Worm (Caenorhabditis elegans) whole organism, L2 larva: ENCODE results near the gene srh-199.

Experiments used
- ama-1 ChIP-seq: fragments of 150-350 bp; optimal IDR thresholded peaks from 2 replicates; lab custom pipeline; 2018; ENCODE audit warnings: inconsistent platforms
- elt-1 ChIP-seq: fragments of 150-350 bp; optimal IDR thresholded peaks from 2 replicates; lab custom pipeline; 2014; ENCODE audit warnings: missing biosample characterization, missing genetic modification characterization
- lin-39 ChIP-seq: fragments of 150-350 bp; optimal IDR thresholded peaks from 2 replicates; lab custom pipeline; 2014; ENCODE audit warnings: missing biosample characterization, missing genetic modification reagents, missing genetic modification characterization
- mab-5 ChIP-seq: fragments of 150-350 bp; optimal IDR thresholded peaks from 2 replicates; lab custom pipeline; 2014; ENCODE audit warnings: missing biosample characterization, missing genetic modification characterization
- mdl-1 ChIP-seq, 2 experiments: fragments of 150-350 bp in 1 of 2; sonication (generic microtip) in 1 of 2; optimal IDR thresholded peaks; 2 replicates each; lab custom pipeline; 2017; ENCODE audit warnings: missing biosample characterization in 2 of 2, missing genetic modification characterization in 2 of 2
- nhr-12 ChIP-seq: fragments of 150-350 bp; optimal IDR thresholded peaks from 2 replicates; lab custom pipeline; 2014; ENCODE audit warnings: missing biosample characterization, missing genetic modification characterization
- nhr-77 ChIP-seq: fragments of 150-350 bp; optimal IDR thresholded peaks from 2 replicates; lab custom pipeline; 2014; ENCODE audit warnings: missing biosample characterization, missing genetic modification characterization
- peb-1 ChIP-seq: fragments of 150-350 bp; optimal IDR thresholded peaks from 2 replicates; lab custom pipeline; 2014; ENCODE audit warnings: missing biosample characterization, missing genetic modification characterization
- skn-1 ChIP-seq: sonication (generic microtip); optimal IDR thresholded peaks from 2 replicates; lab custom pipeline; 2017; ENCODE audit warnings: missing biosample characterization, missing genetic modification characterization
- snpc-4 ChIP-seq: fragments of 150-350 bp; optimal IDR thresholded peaks from 2 replicates; lab custom pipeline; 2014; ENCODE audit warnings: missing biosample characterization, missing genetic modification characterization
- ztf-11 ChIP-seq: sonication (generic microtip); optimal IDR thresholded peaks from 2 replicates; lab custom pipeline; 2017; ENCODE audit warnings: missing biosample characterization, missing genetic modification characterization

ce11 chrV:1779136-1779535 is 27.8 kb upstream of the srh-199 start, which contains the start of gene F36H9.4:
- TF ChIP-seq ztf-11 (tag; lab: Kevin White, UChicago) (no peak), ama-1 (no peak), lin-39 (tag; lab: Kevin White, UChicago) (no peak), mdl-1 (tag; optimal IDR thresholded peaks at IDR 0.05; lab: Kevin White, UChicago) (no peak), nhr-77 (tag; lab: Kevin White, UChicago) (no peak), skn-1 (tag; lab: Kevin White, UChicago) (no peak), peb-1 (tag; lab: Kevin White, UChicago) (no peak), snpc-4 (tag; lab: Kevin White, UChicago) (no peak), nhr-12 (tag; lab: Kevin White, UChicago) (no peak), mab-5 (tag; lab: Kevin White, UChicago) (no peak), elt-1 (no peak)
